Fruit fly (Drosophila melanogaster) whole organism, embryonic: ENCODE results near the gene Glys.

Source experiments
- BtbVII ChIP-seq: fragments of 200-800 bp; sonication (Bioruptor generic); optimal IDR thresholded peaks from 3 replicates; lab custom pipeline; 2017; ENCODE audit warnings: missing biosample characterization, mild to moderate bottlenecking, missing genetic modification characterization
- CG10321 ChIP-seq: fragments of 200-800 bp; sonication (Bioruptor generic); IDR thresholded peaks from 2 replicates; pipeline ENCODE4 v1.3.6; 2022; ENCODE audit warnings: missing biosample characterization, missing genetic modification characterization
- CG11560 ChIP-seq: fragments of 200-800 bp; sonication (Bioruptor generic); IDR thresholded peaks from 3 replicates; pipeline ENCODE4 v1.3.6; 2022; ENCODE audit warnings: missing biosample characterization, missing genetic modification characterization
- CG12155 ChIP-seq: fragments of 200-800 bp; sonication (Bioruptor generic); optimal IDR thresholded peaks from 3 replicates; lab custom pipeline; 2016; ENCODE audit warnings: missing biosample characterization, missing genetic modification characterization
- CG14860 ChIP-seq: fragments of 200-800 bp; sonication (Bioruptor generic); IDR thresholded peaks from 3 replicates; pipeline ENCODE4 v1.3.6; 2022; ENCODE audit warnings: missing biosample characterization, missing genetic modification characterization; ENCODE audit not compliant: partially characterized antibody
- CG15696 ChIP-seq: fragments of 200-800 bp; sonication (Bioruptor generic); optimal IDR thresholded peaks from 2 replicates; lab custom pipeline; 2019; ENCODE audit warnings: missing biosample characterization, mild to moderate bottlenecking, missing genetic modification characterization, moderate library complexity
- CG1647 ChIP-seq: fragments of 200-800 bp; sonication (Bioruptor generic); optimal IDR thresholded peaks from 3 replicates; lab custom pipeline; 2016; ENCODE audit warnings: missing biosample characterization, missing genetic modification characterization
- CG17328 ChIP-seq: fragments of 200-800 bp; sonication (Bioruptor generic); IDR thresholded peaks from 2 replicates; pipeline ENCODE4 v1.3.6; 2022; ENCODE audit warnings: missing biosample characterization, missing genetic modification characterization
- CG17359 ChIP-seq: fragments of 200-800 bp; sonication (Bioruptor generic); optimal IDR thresholded peaks from 3 replicates; lab custom pipeline; 2018; ENCODE audit warnings: missing biosample characterization, mild to moderate bottlenecking, missing genetic modification characterization, moderate library complexity
- CG17385 ChIP-seq: fragments of 200-800 bp; sonication (Bioruptor generic); optimal IDR thresholded peaks from 3 replicates; lab custom pipeline; 2018; ENCODE audit warnings: missing biosample characterization, mild to moderate bottlenecking, missing genetic modification characterization
- CG18476 ChIP-seq: fragments of 200-800 bp; sonication (Bioruptor generic); optimal IDR thresholded peaks from 2 replicates; lab custom pipeline; 2016; ENCODE audit warnings: missing biosample characterization, mild to moderate bottlenecking, missing genetic modification characterization
- CG2129 ChIP-seq: fragments of 200-800 bp; sonication (Bioruptor generic); IDR thresholded peaks from 2 replicates; pipeline ENCODE4 v1.3.6; 2022; ENCODE audit warnings: missing biosample characterization, missing genetic modification characterization; ENCODE audit not compliant: partially characterized antibody
- CG32532 ChIP-seq: fragments of 200-800 bp; sonication (Bioruptor generic); IDR thresholded peaks from 2 replicates; pipeline ENCODE4 v1.3.6; 2022; ENCODE audit warnings: missing biosample characterization, missing genetic modification characterization
- CG5180 ChIP-seq: fragments of 200-800 bp; sonication (Bioruptor generic); optimal IDR thresholded peaks from 3 replicates; lab custom pipeline; 2017; ENCODE audit warnings: missing biosample characterization, missing genetic modification characterization, mild to moderate bottlenecking, moderate library complexity, missing genetic modification reagents
- CG8924 ChIP-seq: fragments of 200-800 bp; optimal IDR thresholded peaks from 3 replicates; lab custom pipeline; 2019; ENCODE audit warnings: missing biosample characterization, mild to moderate bottlenecking, missing genetic modification characterization, moderate library complexity
- Camta ChIP-seq: fragments of 200-800 bp; sonication (Bioruptor generic); optimal IDR thresholded peaks from 2 replicates; lab custom pipeline; 2016; ENCODE audit warnings: missing biosample characterization, missing genetic modification characterization
- Chrac-16 ChIP-seq: fragments of 200-800 bp; sonication (Bioruptor generic); optimal IDR thresholded peaks from 3 replicates; lab custom pipeline; 2016; ENCODE audit warnings: missing biosample characterization, missing genetic modification characterization
- D19B ChIP-seq: fragments of 200-800 bp; sonication (Bioruptor generic); optimal IDR thresholded peaks from 2 replicates; lab custom pipeline; 2017; ENCODE audit warnings: missing biosample characterization, mild to moderate bottlenecking, missing genetic modification characterization
- Dek ChIP-seq: fragments of 200-800 bp; sonication (Bioruptor generic); optimal IDR thresholded peaks from 3 replicates; lab custom pipeline; 2019; ENCODE audit warnings: missing biosample characterization, mild to moderate bottlenecking, missing genetic modification characterization, moderate library complexity
- Eip74EF ChIP-seq, 2 experiments: fragments of 200-800 bp in 1 of 2; fragments of >200 bp in 1 of 2; sonication (Bioruptor generic) in 1 of 2; optimal IDR thresholded peaks; 2 replicates each; lab custom pipeline; 2017 to 2019; ENCODE audit warnings: missing biosample characterization in 2 of 2, missing genetic modification characterization in 2 of 2, mild to moderate bottlenecking in 1 of 2, moderate library complexity in 1 of 2
- Ets65A ChIP-seq: fragments of 200-800 bp; sonication (Bioruptor generic); peaks from one replicate; lab custom pipeline; 2016; ENCODE audit warnings: missing biosample characterization, missing genetic modification characterization
- HLH54F ChIP-seq: fragments of 200-800 bp; sonication (Bioruptor generic); optimal IDR thresholded peaks from 3 replicates; lab custom pipeline; 2016; ENCODE audit warnings: missing biosample characterization, missing genetic modification characterization
- Hand ChIP-seq: fragments of 200-800 bp; sonication (Bioruptor generic); optimal IDR thresholded peaks from 2 replicates; lab custom pipeline; 2017; ENCODE audit warnings: mild to moderate bottlenecking, missing biosample characterization, missing genetic modification reagents, missing genetic modification characterization
- Hsf ChIP-seq: fragments of 200-800 bp; sonication (Bioruptor generic); optimal IDR thresholded peaks from 3 replicates; lab custom pipeline; 2016; ENCODE audit warnings: missing biosample characterization, missing genetic modification characterization
- Myb ChIP-seq: fragments of 200-800 bp; sonication (Bioruptor generic); optimal IDR thresholded peaks from 2 replicates; lab custom pipeline; 2016; ENCODE audit warnings: missing biosample characterization, missing genetic modification characterization
- NK7.1 ChIP-seq: fragments of 200-800 bp; sonication (Bioruptor generic); optimal IDR thresholded peaks from 3 replicates; lab custom pipeline; 2016; ENCODE audit warnings: missing biosample characterization, missing genetic modification characterization
- Optix ChIP-seq: fragments of 200-800 bp; sonication (Bioruptor generic); IDR thresholded peaks from 3 replicates; pipeline ENCODE4 v1.3.6; 2022; ENCODE audit warnings: missing biosample characterization, missing genetic modification characterization
- PHDP ChIP-seq: fragments of 200-800 bp; sonication (Bioruptor generic); optimal IDR thresholded peaks from 3 replicates; lab custom pipeline; 2018; ENCODE audit warnings: missing biosample characterization, mild to moderate bottlenecking, missing genetic modification characterization, moderate library complexity
- Ravus ChIP-seq: fragments of 200-800 bp; sonication (Bioruptor generic); IDR thresholded peaks from 2 replicates; pipeline ENCODE4 v1.3.6; 2022; ENCODE audit warnings: missing biosample characterization, missing genetic modification characterization
- Rfx ChIP-seq: fragments of 200-800 bp; sonication (Bioruptor generic); IDR thresholded peaks from 2 replicates; pipeline ENCODE4 v1.3.6; 2022; ENCODE audit warnings: missing biosample characterization, missing genetic modification characterization
- Sox100B ChIP-seq: fragments of 200-800 bp; sonication (Bioruptor generic); optimal IDR thresholded peaks from 3 replicates; lab custom pipeline; 2018; ENCODE audit warnings: missing biosample characterization, mild to moderate bottlenecking, missing genetic modification characterization
- Sox102F ChIP-seq: fragments of 200-800 bp; sonication (Bioruptor generic); optimal IDR thresholded peaks from 2 replicates; lab custom pipeline; 2018; ENCODE audit warnings: missing biosample characterization, mild to moderate bottlenecking, missing genetic modification characterization, moderate library complexity
- ap ChIP-seq: fragments of 200-800 bp; sonication (Bioruptor generic); IDR thresholded peaks from 2 replicates; pipeline ENCODE4 v1.3.6; 2022; ENCODE audit warnings: missing biosample characterization, missing genetic modification characterization
- crc ChIP-seq: fragments of 200-800 bp; sonication (Bioruptor generic); optimal IDR thresholded peaks from 2 replicates; lab custom pipeline; 2016; ENCODE audit warnings: missing biosample characterization, missing genetic modification characterization
- dm ChIP-seq: fragments of 200-800 bp; sonication (Bioruptor generic); optimal IDR thresholded peaks from 3 replicates; lab custom pipeline; 2016; ENCODE audit warnings: missing biosample characterization, missing genetic modification characterization
- dmrt11E ChIP-seq: fragments of 200-800 bp; sonication (Bioruptor generic); optimal IDR thresholded peaks from 3 replicates; lab custom pipeline; 2018; ENCODE audit warnings: missing biosample characterization, mild to moderate bottlenecking, missing genetic modification characterization, moderate library complexity
- dpn ChIP-seq, 2 experiments: fragments of 200-800 bp; sonication (Bioruptor generic); optimal IDR thresholded peaks; 3 replicates each; lab custom pipeline; 2016; ENCODE audit warnings: missing biosample characterization in 2 of 2, missing genetic modification characterization in 2 of 2
- fru ChIP-seq: fragments of >200 bp; optimal IDR thresholded peaks from 2 replicates; lab custom pipeline; 2017
- gce ChIP-seq: fragments of 200-800 bp; sonication (Bioruptor generic); IDR thresholded peaks from 3 replicates; pipeline ENCODE4 v1.3.6; 2022; ENCODE audit warnings: missing biosample characterization, missing genetic modification characterization
- grau ChIP-seq: fragments of 200-800 bp; optimal IDR thresholded peaks from 3 replicates; lab custom pipeline; 2019; ENCODE audit warnings: missing biosample characterization, mild to moderate bottlenecking, missing genetic modification characterization, moderate library complexity
- kah ChIP-seq: fragments of 200-800 bp; sonication (Bioruptor generic); optimal IDR thresholded peaks from 2 replicates; lab custom pipeline; 2018; ENCODE audit warnings: missing biosample characterization, mild to moderate bottlenecking, missing genetic modification characterization
- maf-S ChIP-seq: fragments of 200-800 bp; sonication (Bioruptor generic); optimal IDR thresholded peaks from 2 replicates; lab custom pipeline; 2016; ENCODE audit warnings: missing biosample characterization, missing genetic modification characterization
- mirr ChIP-seq: fragments of 200-800 bp; sonication (Bioruptor generic); optimal IDR thresholded peaks from 3 replicates; lab custom pipeline; 2018; ENCODE audit warnings: missing biosample characterization, mild to moderate bottlenecking, missing genetic modification characterization
- prd ChIP-seq, 3 experiments: fragments of >200 bp in 2 of 3; fragments of 200-800 bp in 1 of 3; sonication (Bioruptor generic) in 1 of 3; optimal IDR thresholded peaks in 2 of 3; IDR thresholded peaks in 1 of 3; 2 replicates in 2 of 3; 3 replicates in 1 of 3; pipeline versions ENCODE4 v1.3.6 to Lab custom; 2017 to 2022; ENCODE audit warnings: missing biosample characterization in 1 of 3, missing genetic modification characterization in 1 of 3
- ranshi ChIP-seq: fragments of 200-800 bp; sonication (Bioruptor generic); IDR thresholded peaks from 2 replicates; pipeline ENCODE4 v1.3.6; 2022; ENCODE audit warnings: missing biosample characterization, missing genetic modification characterization
- rib ChIP-seq: fragments of 200-800 bp; sonication (Bioruptor generic); IDR thresholded peaks from 2 replicates; pipeline ENCODE4 v1.3.6; 2022; ENCODE audit warnings: missing biosample characterization, missing genetic modification characterization
- schlank ChIP-seq: fragments of 200-800 bp; sonication (Bioruptor generic); optimal IDR thresholded peaks from 2 replicates; lab custom pipeline; 2018; ENCODE audit warnings: missing biosample characterization, mild to moderate bottlenecking, missing genetic modification characterization
- sd ChIP-seq: fragments of 200-800 bp; sonication (Bioruptor generic); optimal IDR thresholded peaks from 3 replicates; lab custom pipeline; 2018; ENCODE audit warnings: missing biosample characterization, mild to moderate bottlenecking, missing genetic modification characterization, moderate library complexity
- sisA ChIP-seq: fragments of 200-800 bp; sonication (Bioruptor generic); IDR thresholded peaks from 2 replicates; pipeline ENCODE4 v1.3.6; 2022; ENCODE audit warnings: missing biosample characterization, missing genetic modification characterization
- tna ChIP-seq: fragments of 200-800 bp; sonication (Bioruptor generic); IDR thresholded peaks from 2 replicates; pipeline ENCODE4 v1.3.6; 2022; ENCODE audit warnings: missing biosample characterization, missing genetic modification characterization; ENCODE audit not compliant: partially characterized antibody
- zfh2 ChIP-seq: fragments of 200-800 bp; sonication (Bioruptor generic); optimal IDR thresholded peaks from 2 replicates; lab custom pipeline; 2016; ENCODE audit warnings: missing biosample characterization, missing genetic modification characterization

Gene Glys

dm6 chr3R:15119730-15120129 is 27.6 kb downstream of the Glys start (continued):
- TF ChIP-seq PHDP (tag; lab: Kevin White, UChicago) = peak; percentile 42
- TF ChIP-seq Hand (GFP tag; lab: Kevin White, UChicago) = peak; percentile 58
- no peak for TF ChIP-seq CG17328 (GFP tag; lab: Robert Waterston, UW)
- no peak for TF ChIP-seq kah (GFP tag; lab: Kevin White, UChicago)
- peak; percentile 2 for TF ChIP-seq BtbVII
- no peak for TF ChIP-seq fru (lab: Kevin White, UChicago)
- no peak for TF ChIP-seq CG15696
- TF ChIP-seq Rfx (GFP tag; lab: Robert Waterston, UW) = peak; percentile 61; the same call in 1 of the 2 replicates
- no peak for TF ChIP-seq CG18476 (GFP tag; lab: Kevin White, UChicago)
- peak; percentile 34 for TF ChIP-seq CG17359
- no peak for TF ChIP-seq CG14860
- no peak for TF ChIP-seq Myb (GFP tag; lab: Kevin White, UChicago)
- TF ChIP-seq dm (GFP tag; lab: Kevin White, UChicago) = no peak
- peak; percentile 12 for TF ChIP-seq Hsf (GFP tag; lab: Kevin White, UChicago)
- no peak for TF ChIP-seq Eip74EF (GFP tag; optimal IDR thresholded peaks at IDR 0.05; lab: Kevin White, UChicago)
- no peak for TF ChIP-seq dmrt11E (tag; lab: Kevin White, UChicago)
- TF ChIP-seq zfh2 (GFP tag; lab: Kevin White, UChicago) = no peak
- no peak for TF ChIP-seq CG5180
- TF ChIP-seq prd (optimal IDR thresholded peaks at IDR 0.05; lab: Kevin White, UChicago) = no peak
- no peak for TF ChIP-seq prd (GFP tag; IDR thresholded peaks at IDR 0.05; lab: Robert Waterston, UW)
- TF ChIP-seq ranshi (GFP tag; lab: Robert Waterston, UW) = peak; percentile 28; the same call in 1 of the 2 replicates
- no peak for TF ChIP-seq maf-S (GFP tag; lab: Kevin White, UChicago)
- no peak for TF ChIP-seq CG8924
- no peak for TF ChIP-seq Optix (GFP tag; lab: Robert Waterston, UW)
- no peak for TF ChIP-seq D19B (GFP tag; lab: Kevin White, UChicago)
- TF ChIP-seq grau (tag; lab: Kevin White, UChicago) = peak; percentile 77
- TF ChIP-seq Camta (GFP tag; lab: Kevin White, UChicago) = no peak
- TF ChIP-seq ap (GFP tag; lab: Robert Waterston, UW) = no peak
- TF ChIP-seq CG17385 (GFP tag; lab: Kevin White, UChicago) = peak; percentile 17
- TF ChIP-seq CG12155 = no peak
- TF ChIP-seq NK7.1 (GFP tag; lab: Kevin White, UChicago) = no peak
- TF ChIP-seq schlank (tag; lab: Kevin White, UChicago) = no peak
- no peak for TF ChIP-seq rib (GFP tag; lab: Robert Waterston, UW)
- TF ChIP-seq sd (tag; lab: Kevin White, UChicago) = no peak
- no peak for TF ChIP-seq Chrac-16 (GFP tag; lab: Kevin White, UChicago)
- no peak for TF ChIP-seq tna (GFP tag; lab: Robert Waterston, UW)
- peak; percentile 12 to 14 for TF ChIP-seq dpn (GFP tag; optimal IDR thresholded peaks at IDR 0.05; lab: Kevin White, UChicago)
- TF ChIP-seq mirr (GFP tag; lab: Kevin White, UChicago) = no peak
- 0 out of 2 replicates have a peak, but pooled peaks have one; percentile 23 for TF ChIP-seq sisA (GFP tag; lab: Robert Waterston, UW)
- no peak for TF ChIP-seq Ravus (GFP tag; lab: Robert Waterston, UW)
- no peak for TF ChIP-seq crc (GFP tag; lab: Kevin White, UChicago)
- no peak for TF ChIP-seq gce (GFP tag; lab: Robert Waterston, UW)
- TF ChIP-seq CG32532 (GFP tag; lab: Robert Waterston, UW) = peak; percentile 46; the same call in 1 of the 2 replicates
- TF ChIP-seq CG10321 (GFP tag; lab: Robert Waterston, UW) = no peak
- TF ChIP-seq Ets65A (GFP tag; lab: Kevin White, UChicago) = no peak
- TF ChIP-seq HLH54F = no peak
- no peak for TF ChIP-seq CG1647 (GFP tag; lab: Kevin White, UChicago)
- TF ChIP-seq Dek (tag; lab: Kevin White, UChicago) = peak; percentile 23
- no peak for TF ChIP-seq CG2129 (GFP tag; lab: Robert Waterston, UW)
- peak; percentile 34 for TF ChIP-seq Sox102F (GFP tag; lab: Kevin White, UChicago)
- no peak for TF ChIP-seq CG11560 (tag; lab: Robert Waterston, UW)
- no peak for TF ChIP-seq Sox100B (GFP tag; lab: Kevin White, UChicago)
